Comparison of ENCODE assay signal across 5 worm cellular contexts in the genomic region with DNA sequence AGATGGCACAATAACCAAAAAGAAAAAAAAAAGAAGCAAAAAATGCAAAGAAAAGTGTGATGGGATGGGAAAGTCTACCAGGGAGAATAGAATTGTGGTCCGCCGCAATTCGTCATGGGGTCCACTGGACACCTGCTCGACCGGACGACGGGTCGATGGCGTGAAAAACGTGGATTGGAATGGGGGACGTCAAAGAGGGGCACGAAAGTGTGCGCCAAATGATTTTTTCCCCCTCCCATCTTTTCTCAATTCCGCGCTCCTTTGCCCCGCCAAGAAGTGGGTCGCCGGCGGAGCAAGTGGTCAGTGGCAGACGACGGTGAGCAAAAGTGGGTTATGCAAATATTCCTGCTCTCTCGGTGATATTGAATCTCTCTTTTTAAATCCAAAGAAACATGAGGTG.
A peak's percentile ranks its signal among the peaks of the same experiment; 100 is the strongest.
TF ChIP-seq lines count a peak whose summit lies in the region.

No protein-coding gene starts in this region.

TF ChIP-seq in whole organism, L1 larva, 84 proteins besides CTCF, POLR2A, EP300 and RAD21:
- TF ChIP-seq lin-14 (GFP tag; optimal IDR thresholded peaks at IDR 0.05; lab: Kevin White, UChicago) = peak; percentile 20
- no peak for TF ChIP-seq efl-3 (GFP tag; optimal IDR thresholded peaks at IDR 0.05; lab: Kevin White, UChicago)
- TF ChIP-seq lin-15B (tag; optimal IDR thresholded peaks at IDR 0.05; lab: Kevin White, UChicago) = no peak

TF ChIP-seq in whole organism, L4 larva, 104 proteins besides CTCF, POLR2A, EP300 and RAD21 (continues in another document):
- TF ChIP-seq hmg-1.1 (GFP tag; IDR thresholded peaks at IDR 0.05; lab: Robert Waterston, UW) (no peak), lin-1 (GFP tag; IDR thresholded peaks at IDR 0.05; lab: Robert Waterston, UW) (no peak), ZK337.2 (GFP tag; IDR thresholded peaks at IDR 0.05; lab: Robert Waterston, UW) (no peak), aha-1 (tag; lab: Kevin White, UChicago) (peak; percentile 79), snpc-1.2 (GFP tag; IDR thresholded peaks at IDR 0.05; lab: Robert Waterston, UW) (no peak), dmd-8 (GFP tag; IDR thresholded peaks at IDR 0.05; lab: Robert Waterston, UW) (no peak), dmd-6 (GFP tag; IDR thresholded peaks at IDR 0.05; lab: Robert Waterston, UW) (no peak), nhr-76 (tag; optimal IDR thresholded peaks at IDR 0.05; lab: Kevin White, UChicago) (no peak), rbr-2 (tag; optimal IDR thresholded peaks at IDR 0.05; lab: Kevin White, UChicago) (no peak), zip-11 (GFP tag; IDR thresholded peaks at IDR 0.05; lab: Robert Waterston, UW) (no peak), tra-1 (GFP tag; IDR thresholded peaks at IDR 0.05; lab: Robert Waterston, UW) (no peak), T20F7.1 (GFP tag; optimal IDR thresholded peaks at IDR 0.05; lab: Kevin White, UChicago) (no peak), tag-97 (GFP tag; IDR thresholded peaks at IDR 0.05; lab: Robert Waterston, UW) (no peak), nhr-41 (GFP tag; IDR thresholded peaks at IDR 0.05; lab: Robert Waterston, UW) (no peak), ceh-28 (tag; optimal IDR thresholded peaks at IDR 0.05; lab: Kevin White, UChicago) (no peak), Y105C5A.15 (GFP tag; IDR thresholded peaks at IDR 0.05; lab: Robert Waterston, UW) (no peak), pqm-1 (tag; optimal IDR thresholded peaks at IDR 0.05; lab: Kevin White, UChicago) (no peak), madf-9 (GFP tag; conservative IDR thresholded peaks at IDR 0.05; lab: Robert Waterston, UW) (no peak), arid-1 (GFP tag; conservative IDR thresholded peaks at IDR 0.05; lab: Robert Waterston, UW) (no peak), mxl-2 (GFP tag; conservative IDR thresholded peaks at IDR 0.05; lab: Robert Waterston, UW) (no peak), daf-19 (GFP tag; conservative IDR thresholded peaks at IDR 0.05; lab: Robert Waterston, UW) (no peak), T26A8.4 (GFP tag; IDR thresholded peaks at IDR 0.05; lab: Robert Waterston, UW) (no peak), ceh-82 (tag; optimal IDR thresholded peaks at IDR 0.05; lab: Kevin White, UChicago) (no peak)

TF ChIP-seq in whole organism, late embryonic, 69 proteins besides CTCF, POLR2A, EP300 and RAD21:
- no peak for TF ChIP-seq ceh-22 (tag; optimal IDR thresholded peaks at IDR 0.05; lab: Kevin White, UChicago)
- peak; percentile 19 for TF ChIP-seq ceh-9 (tag; optimal IDR thresholded peaks at IDR 0.05; lab: Kevin White, UChicago)

TF ChIP-seq in whole organism, mixed stage, embryonic, 35 proteins besides CTCF, POLR2A, EP300 and RAD21:
- peak; percentile 8 for TF ChIP-seq hlh-1 (tag; optimal IDR thresholded peaks at IDR 0.05; lab: Kevin White, UChicago)
- TF ChIP-seq M03D4.4 (tag; optimal IDR thresholded peaks at IDR 0.05; lab: Kevin White, UChicago) = no peak

TF ChIP-seq in whole organism, young adult, 124 proteins besides CTCF, POLR2A, EP300 and RAD21:
- TF ChIP-seq attf-3 (GFP tag; conservative IDR thresholded peaks at IDR 0.05; lab: Robert Waterston, UW) (no peak), egrh-3 (GFP tag; IDR thresholded peaks at IDR 0.05; lab: Robert Waterston, UW) (peak; percentile 19; the same call in 1 of the 2 replicates), nhr-27 (tag; optimal IDR thresholded peaks at IDR 0.05; lab: Kevin White, UChicago) (no peak), ekl-4 (GFP tag; IDR thresholded peaks at IDR 0.05; lab: Robert Waterston, UW) (no peak), lsl-1 (GFP tag; optimal IDR thresholded peaks at IDR 0.05; lab: Kevin White, UChicago) (no peak), egl-44 (GFP tag; IDR thresholded peaks at IDR 0.05; lab: Robert Waterston, UW) (0 out of 2 replicates have a peak, but pooled peaks have one; percentile 26), lin-26 (GFP tag; IDR thresholded peaks at IDR 0.05; lab: Robert Waterston, UW) (no peak), sea-2 (GFP tag; IDR thresholded peaks at IDR 0.05; lab: Robert Waterston, UW) (no peak), zfh-2 (GFP tag; conservative IDR thresholded peaks at IDR 0.05; lab: Robert Waterston, UW) (peak; percentile 79)
